Worm (Caenorhabditis elegans) whole organism, L4/young adult: Measurements from ENCODE around the gene F15H10.9.

Experiments used
- W03F9.2 ChIP-seq: fragments of 150-350 bp; optimal IDR thresholded peaks from 2 replicates; lab custom pipeline; 2014; ENCODE audit warnings: missing biosample characterization, missing genetic modification characterization
- dao-5 ChIP-seq: sonication (generic microtip); optimal IDR thresholded peaks from 2 replicates; lab custom pipeline; 2016; ENCODE audit warnings: missing genotype, missing genetic modification characterization, moderate library complexity, missing compliant biosample characterization
- him-1 ChIP-seq: sonication (generic microtip); optimal IDR thresholded peaks from 2 replicates; lab custom pipeline; 2016; ENCODE audit warnings: missing genotype, missing genetic modification reagents, missing genetic modification characterization, missing compliant biosample characterization

F15H10.9 gene

DNA sequence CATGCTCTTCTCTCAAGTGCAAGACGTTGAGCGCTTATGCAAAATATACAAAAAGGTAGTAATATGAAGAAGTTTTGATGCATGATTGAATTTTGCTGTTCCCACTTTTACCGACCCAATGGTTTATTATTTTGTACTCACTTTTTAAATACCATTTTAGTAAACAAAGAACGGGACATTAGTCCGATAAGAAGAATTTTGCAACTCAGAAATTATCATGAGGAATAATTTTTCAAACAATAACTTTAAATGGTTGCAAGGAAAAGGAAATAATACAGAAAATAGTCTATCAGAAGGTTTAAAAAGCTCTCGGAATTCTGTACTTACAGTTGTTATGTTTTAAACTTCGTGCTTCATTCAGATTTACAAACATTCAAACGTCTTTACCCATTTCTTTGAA, at the start of gene F15H10.9:
F15H10.9 (minus strand) TSS at position 101 of the 400 bp plus-strand sequence.
- TF ChIP-seq dao-5 (tag; lab: Kevin White, UChicago) (no peak), W03F9.2 (no peak), him-1 (no peak)

DNA sequence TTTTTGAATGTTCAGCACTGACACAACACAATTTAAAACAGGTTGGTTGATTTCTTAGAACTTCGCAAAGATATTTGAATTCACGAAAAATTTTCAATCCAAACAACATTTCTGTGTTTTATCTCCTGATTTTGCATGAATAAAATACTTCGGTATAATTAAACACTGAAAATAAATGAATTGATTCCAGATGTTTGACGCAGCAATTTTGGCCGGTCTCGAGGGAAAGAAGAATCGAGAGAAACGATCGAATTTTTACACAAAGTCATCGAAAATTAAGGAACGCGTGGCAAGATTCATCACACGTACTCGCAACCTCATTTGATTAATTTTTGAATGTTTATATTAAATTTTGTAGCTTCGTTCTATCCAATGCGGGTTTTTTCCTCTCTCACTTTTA, 49.6 kb upstream of the F15H10.9 start:
- TF ChIP-seq W03F9.2: no peak
- no peak for TF ChIP-seq him-1
- no peak for TF ChIP-seq dao-5 (tag; lab: Kevin White, UChicago)

DNA sequence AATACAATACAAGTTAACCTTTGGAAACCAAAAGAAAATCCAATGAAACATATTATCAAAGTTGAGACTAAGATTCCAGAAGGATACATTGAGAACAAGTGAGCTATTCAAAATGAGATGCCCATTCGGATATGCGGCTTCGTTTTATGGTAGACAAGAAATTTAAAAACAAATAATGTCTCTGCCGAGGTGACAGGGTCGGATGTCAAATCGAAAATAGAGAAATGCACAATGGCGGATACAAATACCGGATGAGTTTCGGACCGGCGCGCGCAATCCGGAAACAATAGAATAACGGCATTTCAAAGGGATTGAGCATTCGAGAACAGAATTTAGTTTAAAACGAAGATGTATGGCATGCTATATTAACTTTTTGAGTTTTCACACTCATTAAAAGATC, 48.8 kb upstream of the F15H10.9 start, which contains the start of gene F22E12.3:
F22E12.3 (minus strand) TSS at position 101 of the 400 bp plus-strand sequence.
- TF ChIP-seq dao-5 (tag; lab: Kevin White, UChicago) (no peak), him-1 (no peak)

DNA sequence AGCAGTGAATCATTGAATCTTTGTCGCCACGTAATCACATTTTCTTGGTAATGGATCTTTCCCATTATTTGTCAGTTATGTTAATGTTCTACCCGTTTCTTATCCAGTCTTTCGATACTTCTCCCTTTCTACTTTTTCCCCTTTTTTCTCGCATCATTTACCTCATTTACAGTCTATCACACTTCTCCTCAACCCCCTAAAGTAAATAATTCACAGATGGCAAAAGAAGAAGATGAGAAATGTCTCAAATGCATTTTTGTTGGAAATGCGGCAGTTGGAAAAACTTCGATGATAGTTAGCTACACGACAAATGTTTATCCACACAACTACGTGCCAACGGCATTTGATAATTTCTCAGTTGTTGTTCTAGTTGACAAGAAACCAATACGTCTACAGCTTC, 47.6 kb upstream of the F15H10.9 start, which contains the start of gene chw-1:
chw-1 (plus strand) TSS at position 217 of the 400 bp plus-strand sequence.
- no peak for TF ChIP-seq W03F9.2
- no peak for TF ChIP-seq dao-5 (tag; lab: Kevin White, UChicago)
- no peak for TF ChIP-seq him-1

DNA sequence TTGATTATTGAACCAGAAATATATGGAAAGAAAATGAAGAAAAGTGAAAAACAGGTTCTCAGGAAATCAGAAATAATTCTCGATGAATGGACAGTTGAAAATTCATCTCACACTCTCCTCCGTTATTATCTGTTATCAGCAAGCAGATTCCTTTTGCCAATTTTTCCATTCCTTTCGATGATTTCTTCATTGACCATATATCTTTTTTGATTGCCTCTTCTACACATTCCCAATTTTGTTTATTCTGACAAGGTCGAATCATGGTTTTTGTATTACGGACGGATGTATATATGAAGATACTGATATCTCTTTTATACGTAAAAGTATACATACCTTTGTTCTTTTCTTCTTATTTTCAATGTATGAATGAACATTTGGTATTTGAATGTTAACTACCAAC, 46.2 kb upstream of the F15H10.9 start:
- no peak for TF ChIP-seq him-1
- TF ChIP-seq dao-5 (tag; lab: Kevin White, UChicago): no peak
- no peak for TF ChIP-seq W03F9.2

DNA sequence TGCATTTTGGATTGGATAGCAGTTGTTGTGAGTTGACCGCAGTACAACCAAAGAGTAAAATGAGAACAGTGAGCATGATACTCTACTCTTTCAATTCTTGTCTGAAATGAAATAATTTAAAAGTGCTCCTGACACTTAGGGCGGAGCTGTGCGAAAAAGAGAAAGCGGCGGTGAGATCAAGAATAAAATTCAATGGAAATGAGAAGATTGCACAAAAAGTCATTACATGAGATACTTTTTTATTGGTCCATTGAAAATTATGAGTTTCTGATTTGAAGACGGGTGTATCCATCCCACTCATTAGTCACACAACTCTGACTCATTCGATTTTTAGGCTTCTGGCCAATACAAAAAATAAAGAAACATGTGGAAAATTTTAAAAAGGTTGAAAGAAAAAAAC, 42.7 kb upstream of the F15H10.9 start, which contains the start of gene F22E12.1:
F22E12.1 (minus strand) TSS at position 101 of the 400 bp plus-strand sequence.
- TF ChIP-seq W03F9.2: no peak

DNA sequence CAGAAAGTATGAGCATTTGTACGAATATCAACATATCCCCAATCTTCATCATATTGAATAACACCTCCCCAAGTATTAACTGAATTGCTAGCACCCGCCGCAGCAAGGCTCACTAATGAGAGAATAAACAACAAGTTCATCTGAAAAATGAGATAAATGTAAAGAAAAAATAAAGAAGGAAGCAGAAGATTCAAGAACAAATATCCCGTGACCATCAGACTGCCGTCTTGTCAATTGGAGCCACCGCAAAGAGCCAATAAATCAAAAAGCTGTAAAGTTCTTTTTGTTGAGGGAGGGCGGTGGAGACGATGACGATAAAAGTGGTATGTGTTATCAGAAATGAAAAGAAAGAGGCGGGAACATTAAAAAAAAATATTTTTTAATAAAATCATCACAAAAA, 39.0 kb upstream of the F15H10.9 start, which contains the start of gene Y32F6A.5:
Y32F6A.5 (minus strand) TSS at position 140 of the 400 bp plus-strand sequence.
- TF ChIP-seq W03F9.2 (no peak), dao-5 (tag; lab: Kevin White, UChicago) (no peak), him-1 (no peak)

DNA sequence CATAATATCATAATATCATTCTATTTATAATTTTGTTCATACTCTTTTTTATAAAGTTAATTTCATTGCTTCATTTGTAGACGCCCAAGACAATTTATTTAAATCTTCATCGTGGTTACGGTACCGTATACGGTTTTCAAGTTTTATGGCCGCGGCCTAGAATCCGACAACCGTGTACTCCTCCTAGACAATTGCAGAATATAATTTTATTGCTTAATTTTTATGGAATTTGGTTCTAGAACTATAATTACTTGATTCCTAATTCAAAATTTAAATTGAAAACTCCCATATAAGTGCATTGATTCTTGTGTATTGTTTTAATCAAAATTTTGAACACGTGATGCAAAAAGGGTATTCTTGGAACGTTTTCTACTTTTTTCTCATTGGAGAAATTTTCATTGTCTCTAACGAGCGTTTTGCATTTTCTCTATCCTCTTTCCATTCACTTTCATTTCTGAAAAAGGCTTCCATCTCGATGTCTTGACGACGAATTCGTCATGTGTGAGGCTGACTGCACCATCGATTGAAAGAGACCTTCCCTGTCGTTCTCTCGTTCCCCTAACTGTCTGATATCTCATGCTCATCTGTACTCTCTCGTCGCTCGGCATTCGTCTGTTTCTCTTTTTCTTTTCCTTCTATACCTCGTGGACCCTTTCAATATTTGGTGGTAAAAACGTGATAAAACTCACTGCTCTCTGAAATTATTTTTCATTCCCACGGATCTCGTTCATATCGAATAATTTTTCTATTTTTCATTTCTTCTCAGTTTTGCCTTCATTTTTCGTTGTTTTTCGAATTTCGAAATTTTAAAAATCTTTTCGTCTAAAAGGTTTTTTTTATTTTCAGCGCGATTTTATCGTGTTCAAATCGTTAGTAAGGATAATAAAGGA, 26.9 kb upstream of the F15H10.9 start, which contains the start of gene pap-1:
pap-1 (plus strand) TSS at position 840 of the 890 bp plus-strand sequence.
- TF ChIP-seq W03F9.2: no peak
- no peak for TF ChIP-seq dao-5 (tag; lab: Kevin White, UChicago)
- no peak for TF ChIP-seq him-1

DNA sequence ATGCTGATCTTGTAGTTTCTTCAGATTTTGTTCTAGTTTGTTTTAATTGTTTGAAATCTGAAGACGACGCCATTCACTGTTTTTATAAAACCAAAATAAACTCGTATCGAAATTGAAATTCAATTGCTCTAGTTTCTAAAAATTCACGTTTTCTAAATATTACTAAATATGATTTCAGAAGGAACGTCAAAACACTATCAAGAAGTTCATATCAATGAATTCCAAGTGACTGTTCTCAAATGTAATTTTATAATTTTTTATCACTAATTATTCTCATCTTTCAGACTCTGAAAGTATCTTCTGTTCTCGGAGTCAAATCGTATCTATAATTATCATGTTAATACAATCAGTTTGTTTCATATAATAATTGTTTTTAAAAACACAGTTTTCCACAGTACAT, 26.2 kb upstream of the F15H10.9 start, which contains the start of gene snf-10:
snf-10 (minus strand) TSS at position 101 of the 400 bp plus-strand sequence.
- no peak for TF ChIP-seq dao-5 (tag; lab: Kevin White, UChicago)
- TF ChIP-seq him-1: no peak
- TF ChIP-seq W03F9.2: no peak

DNA sequence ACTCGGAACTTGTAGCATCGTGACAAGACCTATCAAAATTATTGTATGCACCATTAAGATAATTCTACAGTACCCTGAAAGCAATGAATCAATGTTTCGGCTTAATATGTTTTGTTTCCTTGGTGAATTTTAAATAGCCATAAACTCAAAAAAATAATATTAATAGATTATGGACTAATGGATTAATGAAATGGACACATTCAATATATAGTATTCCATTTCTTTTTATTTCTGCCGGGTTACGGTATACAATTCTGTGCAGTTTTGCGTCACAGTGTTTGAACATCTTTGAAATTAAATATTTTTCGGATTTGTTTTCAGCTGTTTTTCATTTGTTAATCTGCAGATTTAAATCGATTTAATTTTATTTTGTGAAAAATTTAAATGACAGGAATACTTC, 22.1 kb upstream of the F15H10.9 start, which contains the start of gene set-22:
set-22 (plus strand) TSS at position 301 of the 400 bp plus-strand sequence.
- TF ChIP-seq him-1 (no peak), dao-5 (tag; lab: Kevin White, UChicago) (no peak), W03F9.2 (no peak)

DNA sequence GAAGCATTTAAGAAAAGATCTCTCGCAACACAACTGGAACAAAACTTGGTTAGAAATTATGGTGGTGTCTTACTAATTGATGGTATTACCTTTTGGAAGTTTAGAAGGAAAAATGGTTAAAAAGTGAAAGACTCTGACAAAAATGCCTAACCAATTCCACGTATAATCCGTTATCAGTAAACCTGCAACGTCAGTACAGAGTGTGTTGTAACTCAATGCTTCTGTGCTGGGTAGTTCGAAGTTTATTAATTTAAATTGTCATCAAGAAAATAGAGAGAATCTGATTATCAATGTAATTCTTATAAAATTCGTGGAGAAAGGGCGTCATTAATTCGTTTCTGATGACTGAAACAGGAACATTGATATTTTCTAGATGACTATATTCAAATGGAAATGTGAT, 20.7 kb upstream of the F15H10.9 start:
- TF ChIP-seq W03F9.2 (no peak), dao-5 (tag; lab: Kevin White, UChicago) (no peak)

DNA sequence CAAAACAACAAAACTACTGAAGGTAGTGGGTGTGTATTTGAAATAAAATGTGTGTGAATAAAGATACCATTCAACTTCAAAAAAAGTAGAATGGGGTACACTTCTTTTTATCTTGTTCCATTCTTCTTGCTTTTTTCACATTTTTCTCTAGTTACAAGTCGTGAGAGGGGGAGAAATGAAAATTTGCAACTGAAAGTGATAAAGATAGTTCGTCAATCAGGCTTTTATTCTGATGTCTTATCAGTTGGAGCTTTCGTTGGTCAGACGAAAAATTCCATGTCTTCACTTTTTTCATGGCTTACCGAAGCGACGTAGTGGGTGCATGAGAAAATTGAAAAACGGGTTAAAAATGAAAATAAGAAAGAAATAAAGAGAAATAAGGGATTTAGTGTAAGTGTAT, 19.2 kb upstream of the F15H10.9 start, which contains the start of gene Y32F6A.4:
Y32F6A.4 (minus strand) TSS at position 347 of the 400 bp plus-strand sequence.
- no peak for TF ChIP-seq him-1
- TF ChIP-seq W03F9.2: no peak
- no peak for TF ChIP-seq dao-5 (tag; lab: Kevin White, UChicago)

DNA sequence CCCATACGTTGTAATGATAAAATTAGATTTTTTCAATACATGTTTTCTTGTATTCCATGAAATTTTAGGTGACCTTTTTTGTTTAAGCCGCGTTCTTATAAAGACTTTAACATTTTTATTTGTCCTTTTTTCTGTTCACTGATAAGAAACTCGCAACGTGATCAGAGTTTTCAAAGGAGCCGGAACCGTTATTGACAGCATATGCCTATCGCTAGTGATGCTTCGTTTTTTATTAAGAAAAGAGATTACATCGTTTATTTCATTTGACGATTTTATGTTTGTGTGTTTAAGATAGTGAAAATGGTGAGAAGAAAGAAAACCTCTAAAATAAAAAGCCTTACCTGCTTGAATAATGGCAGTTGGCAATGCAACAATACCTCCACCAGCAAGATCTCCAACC, 18.1 kb upstream of the F15H10.9 start:
- no peak for TF ChIP-seq dao-5 (tag; lab: Kevin White, UChicago)
- no peak for TF ChIP-seq W03F9.2
- TF ChIP-seq him-1: no peak

DNA sequence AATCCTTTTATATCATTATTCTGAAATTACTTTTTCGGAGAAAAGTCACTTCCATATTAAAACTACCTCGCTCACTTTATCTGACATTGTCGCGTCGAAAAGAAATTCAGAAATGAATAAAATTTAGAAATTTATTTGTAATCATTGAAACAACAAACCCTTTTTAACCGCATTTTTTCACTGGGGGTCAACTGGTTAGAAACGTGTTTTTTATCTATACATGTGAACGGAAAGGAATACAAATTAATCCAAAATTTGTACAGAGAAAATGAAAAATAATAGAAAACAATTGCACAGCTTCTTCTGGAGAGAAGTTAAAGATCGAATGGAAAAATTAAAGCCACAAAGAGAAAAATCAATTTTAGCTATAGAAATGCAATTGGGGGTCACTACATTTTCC, 14.1 kb upstream of the F15H10.9 start, which contains the start of gene tag-314:
tag-314 (minus strand) TSS at position 101 of the 400 bp plus-strand sequence.
- TF ChIP-seq dao-5 (tag; lab: Kevin White, UChicago) (no peak), him-1 (no peak), W03F9.2 (no peak)

DNA sequence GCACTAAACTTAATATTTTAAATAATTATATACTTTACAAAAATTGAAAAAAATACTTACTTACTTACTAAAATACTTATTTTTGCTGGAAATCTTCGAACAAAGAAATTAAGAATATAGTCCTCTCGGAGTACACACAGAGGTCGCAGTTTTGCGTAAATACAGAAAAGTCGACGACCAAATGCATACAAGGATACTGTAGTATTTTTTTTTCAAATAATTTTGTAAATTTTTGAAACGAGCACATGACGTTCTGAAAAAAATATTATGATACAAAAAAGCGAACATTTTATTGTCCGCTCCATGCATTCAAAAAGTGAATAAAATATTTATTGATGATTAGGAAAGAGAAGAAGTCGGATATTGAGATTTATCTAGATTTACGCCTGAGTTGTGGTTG, 11.7 kb upstream of the F15H10.9 start, which contains the start of gene apc-10:
apc-10 (minus strand) TSS at position 101 of the 400 bp plus-strand sequence.
- no peak for TF ChIP-seq him-1
- TF ChIP-seq W03F9.2: peak; percentile 23
- TF ChIP-seq dao-5 (tag; lab: Kevin White, UChicago): no peak
